In the genomic region with DNA sequence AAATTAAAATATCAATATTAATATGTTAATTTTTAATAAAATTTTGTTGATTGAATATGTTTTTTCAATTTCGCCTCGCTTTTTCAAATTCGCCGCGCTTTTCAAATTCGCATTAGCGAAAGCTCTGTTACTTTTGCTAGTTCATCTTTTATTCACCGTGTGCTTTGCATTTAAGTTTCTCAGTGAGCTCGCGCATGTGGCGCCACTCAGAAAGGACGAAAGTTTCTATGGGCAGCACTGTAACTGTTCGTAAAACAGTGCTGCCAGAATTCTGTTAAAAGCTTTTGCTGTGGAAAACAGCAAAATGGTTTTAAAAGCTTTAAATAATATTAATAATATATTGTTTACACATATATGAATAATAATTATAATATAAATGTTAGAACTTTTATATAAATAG, we compare ENCODE assay signal across 1 fruit fly cellular context.
TF ChIP-seq lines count a peak whose summit lies in the region.

No protein-coding gene starts in this region.

TF ChIP-seq in whole organism, embryonic, 481 proteins besides CTCF, POLR2A, EP300 and RAD21 (continued from another document):
- TF ChIP-seq trh (GFP tag; optimal IDR thresholded peaks at IDR 0.05; lab: Kevin White, UChicago): no peak
- TF ChIP-seq run (tag; optimal IDR thresholded peaks at IDR 0.05; lab: Kevin White, UChicago): no peak
- no peak for TF ChIP-seq CG31365 (tag; optimal IDR thresholded peaks at IDR 0.05; lab: Kevin White, UChicago)
- no peak for TF ChIP-seq CG2120 (GFP tag; optimal IDR thresholded peaks at IDR 0.05; lab: Kevin White, UChicago)
- no peak for TF ChIP-seq gcm (GFP tag; optimal IDR thresholded peaks at IDR 0.05; lab: Kevin White, UChicago)
- TF ChIP-seq ind (GFP tag; optimal IDR thresholded peaks at IDR 0.05; lab: Kevin White, UChicago): no peak
- TF ChIP-seq bcd (GFP tag; optimal IDR thresholded peaks at IDR 0.05; lab: Kevin White, UChicago): no peak
- TF ChIP-seq CG5180 (GFP tag; optimal IDR thresholded peaks at IDR 0.05; lab: Kevin White, UChicago): no peak
- TF ChIP-seq dpn (GFP tag; optimal IDR thresholded peaks at IDR 0.05; lab: Kevin White, UChicago): no peak
- TF ChIP-seq CG2199 (GFP tag; IDR thresholded peaks at IDR 0.05; lab: Robert Waterston, UW): no peak
- TF ChIP-seq Elba2 (GFP tag; optimal IDR thresholded peaks at IDR 0.05; lab: Kevin White, UChicago): no peak
- no peak for TF ChIP-seq Hsf (GFP tag; optimal IDR thresholded peaks at IDR 0.05; lab: Kevin White, UChicago)
- TF ChIP-seq CG11504 (tag; optimal IDR thresholded peaks at IDR 0.05; lab: Kevin White, UChicago): peak; percentile 4
- TF ChIP-seq twi (tag; optimal IDR thresholded peaks at IDR 0.05; lab: Kevin White, UChicago): no peak
- TF ChIP-seq Neu2 (GFP tag; optimal IDR thresholded peaks at IDR 0.05; lab: Kevin White, UChicago; ENCODE audit: borderline replicate concordance): no peak
- no peak for TF ChIP-seq kni (GFP tag; optimal IDR thresholded peaks at IDR 0.05; lab: Kevin White, UChicago)
- TF ChIP-seq stwl (tag; optimal IDR thresholded peaks at IDR 0.05; lab: Kevin White, UChicago): peak; percentile 37
- peak; percentile 79 for TF ChIP-seq CG15514 (GFP tag; optimal IDR thresholded peaks at IDR 0.05; lab: Kevin White, UChicago)
- TF ChIP-seq HLHmδ (GFP tag; optimal IDR thresholded peaks at IDR 0.05; lab: Kevin White, UChicago): no peak
- TF ChIP-seq CG1603 (tag; optimal IDR thresholded peaks at IDR 0.05; lab: Kevin White, UChicago): no peak
- TF ChIP-seq H2.0 (GFP tag; IDR thresholded peaks at IDR 0.05; lab: Robert Waterston, UW): no peak
- no peak for TF ChIP-seq CG3407 (GFP tag; optimal IDR thresholded peaks at IDR 0.05; lab: Kevin White, UChicago)
- TF ChIP-seq Ets65A (GFP tag; lab: Kevin White, UChicago): peak; percentile 86
